Worm (Caenorhabditis elegans): ENCODE results near the gene R10E8.3.

Gene R10E8.3

ce11 chrV:18266238-18266637 lies 29.7 kb upstream of the R10E8.3 start, which contains the start of gene R10E8.6 (continued):
- TF ChIP-seq sdz-12 (GFP tag; optimal IDR thresholded peaks at IDR 0.05) = no peak
- no peak for TF ChIP-seq F44E2.7 (GFP tag; IDR thresholded peaks at IDR 0.05)
- no peak for TF ChIP-seq daf-19 (GFP tag; conservative IDR thresholded peaks at IDR 0.05)
- TF ChIP-seq nhr-10 (tag; optimal IDR thresholded peaks at IDR 0.05) = no peak
- no peak for TF ChIP-seq lir-3 (tag; optimal IDR thresholded peaks at IDR 0.05)
- TF ChIP-seq nhr-48 (tag; optimal IDR thresholded peaks at IDR 0.05) = no peak
- no peak for TF ChIP-seq ZK337.2 (GFP tag; IDR thresholded peaks at IDR 0.05)
- TF ChIP-seq ctbp-1 (GFP tag; IDR thresholded peaks at IDR 0.05) = no peak
- TF ChIP-seq nhr-25 (tag; optimal IDR thresholded peaks at IDR 0.05; ENCODE audit: borderline replicate concordance, insufficient read depth) = no peak
- TF ChIP-seq unc-130 (GFP tag; optimal IDR thresholded peaks at IDR 0.05) = no peak
- no peak for TF ChIP-seq dpl-1 (GFP tag; optimal IDR thresholded peaks at IDR 0.05)
- no peak for TF ChIP-seq Y105C5A.15 (GFP tag; IDR thresholded peaks at IDR 0.05)
- no peak for TF ChIP-seq lin-38 (GFP tag; IDR thresholded peaks at IDR 0.05)
- TF ChIP-seq ceh-62 (tag; optimal IDR thresholded peaks at IDR 0.05) = no peak
- TF ChIP-seq ZK546.5 (tag; optimal IDR thresholded peaks at IDR 0.05) = no peak
- no peak for TF ChIP-seq ceh-82 (tag; optimal IDR thresholded peaks at IDR 0.05)

- TF ChIP-seq Y48G9A.11 (GFP tag; IDR thresholded peaks at IDR 0.05) = no peak
- TF ChIP-seq aha-1 (tag) = peak; percentile 91
Observed at ce11 chrV:18265514-18265913, 28.9 kb upstream of the R10E8.3 start.

ce11 chrV:18254483-18254882 lies 17.9 kb upstream of the R10E8.3 start, which contains the start of gene R10E8.5:
TSS of gene R10E8.5 (plus strand) at chrV:18254783.
- no peak for TF ChIP-seq R02D3.7 (tag; optimal IDR thresholded peaks at IDR 0.05)
- no peak for TF ChIP-seq nhr-11 (tag; optimal IDR thresholded peaks at IDR 0.05)
- no peak for TF ChIP-seq pqm-1 (tag; optimal IDR thresholded peaks at IDR 0.05)
- TF ChIP-seq Y105C5A.15 (GFP tag; IDR thresholded peaks at IDR 0.05) = no peak
- TF ChIP-seq nhr-41 (GFP tag; IDR thresholded peaks at IDR 0.05) = no peak
- no peak for TF ChIP-seq ces-1 (GFP tag; optimal IDR thresholded peaks at IDR 0.05)
- TF ChIP-seq madf-5 (GFP tag; IDR thresholded peaks at IDR 0.05) = no peak
- no peak for TF ChIP-seq spr-1 (tag; optimal IDR thresholded peaks at IDR 0.05)
- TF ChIP-seq fos-1 (tag; optimal IDR thresholded peaks at IDR 0.05) = no peak

DNA sequence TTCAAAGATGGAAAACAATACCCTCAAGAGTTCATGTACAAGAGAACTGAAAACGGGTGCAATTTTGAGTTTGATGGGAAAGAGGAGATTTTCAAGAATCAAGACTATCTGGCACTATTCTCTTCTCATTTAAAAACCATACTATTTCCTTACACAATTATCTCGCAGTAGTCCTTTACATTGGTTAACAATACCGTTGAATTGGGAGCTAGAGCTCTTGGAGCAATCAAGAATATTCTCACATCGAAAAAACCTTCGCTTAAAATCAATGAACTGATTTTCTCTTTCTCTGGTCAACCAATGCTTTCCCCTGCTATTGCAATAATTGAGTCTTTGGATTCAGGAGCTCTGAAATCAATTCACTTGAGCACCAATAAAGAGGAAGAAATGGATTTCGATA lies 16.9 kb upstream of the R10E8.3 start, which contains the start of gene R10E8.2:
R10E8.2 (plus strand) TSS at position 301 of the 400 bp plus-strand sequence.
- TF ChIP-seq nhr-42 (GFP tag; IDR thresholded peaks at IDR 0.05) (no peak), attf-4 (tag; optimal IDR thresholded peaks at IDR 0.05) (no peak), nhr-102 (tag; optimal IDR thresholded peaks at IDR 0.05) (no peak), lin-1 (GFP tag; IDR thresholded peaks at IDR 0.05) (no peak), pha-4 (GFP tag; IDR thresholded peaks at IDR 0.05) (no peak), pha-4 (tag; optimal IDR thresholded peaks at IDR 0.05) (no peak), ZK546.5 (tag; optimal IDR thresholded peaks at IDR 0.05) (no peak), fos-1 (tag; optimal IDR thresholded peaks at IDR 0.05) (no peak), daf-19 (GFP tag; conservative IDR thresholded peaks at IDR 0.05) (no peak), lin-38 (GFP tag; IDR thresholded peaks at IDR 0.05) (no peak), aly-2 (tag; optimal IDR thresholded peaks at IDR 0.05) (no peak)

DNA sequence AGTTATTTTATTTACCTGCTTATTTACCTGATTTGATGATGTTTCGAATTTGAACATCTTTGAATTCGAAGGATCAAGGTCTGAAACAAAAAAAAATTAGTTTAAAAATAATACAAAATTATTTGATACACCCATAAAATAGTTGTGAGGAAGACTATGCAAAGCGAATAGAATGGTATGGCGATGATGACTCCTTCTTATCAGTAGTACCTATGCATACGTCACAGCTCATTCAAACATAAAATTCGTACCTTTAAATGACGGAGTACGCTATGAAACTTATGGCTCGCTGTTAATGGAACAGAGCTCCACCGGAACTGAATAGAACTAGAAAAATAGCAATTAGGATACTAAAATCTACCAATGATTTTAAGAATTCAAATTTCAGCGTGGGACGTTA lies 15.7 kb upstream of the R10E8.3 start, which contains the start of gene R10E8.1:
R10E8.1 (minus strand) TSS at position 178 of the 400 bp plus-strand sequence.
- peak; percentile 15 for TF ChIP-seq pqm-1 (tag; optimal IDR thresholded peaks at IDR 0.05)
- TF ChIP-seq ceh-62 (tag; optimal IDR thresholded peaks at IDR 0.05) = no peak
- peak; percentile 57 for TF ChIP-seq nhr-28 (tag; optimal IDR thresholded peaks at IDR 0.05)
- TF ChIP-seq cey-2 (tag; optimal IDR thresholded peaks at IDR 0.05; ENCODE audit: borderline replicate concordance, insufficient read depth) = no peak
- TF ChIP-seq ceh-32 (tag; optimal IDR thresholded peaks at IDR 0.05; ENCODE audit: poor library complexity) = no peak

Measured in whole organism, L4 larva.